Worm (Caenorhabditis elegans): ENCODE results near the gene ilc-17.1.

The ilc-17.1 gene

ce11 chrX:12761295-12761775 lies 8.3 kb downstream of the ilc-17.1 start:
- no peak for TF ChIP-seq unc-62 (GFP tag; optimal IDR thresholded peaks at IDR 0.05)

ce11 chrX:12759642-12760041 lies 10.0 kb downstream of the ilc-17.1 start:
- no peak for TF ChIP-seq unc-62 (GFP tag; optimal IDR thresholded peaks at IDR 0.05)

ce11 chrX:12759010-12759409 lies 10.6 kb downstream of the ilc-17.1 start:
- no peak for TF ChIP-seq unc-62 (GFP tag; optimal IDR thresholded peaks at IDR 0.05)

- no peak for TF ChIP-seq unc-62 (GFP tag; optimal IDR thresholded peaks at IDR 0.05)
These were observed 14.6 kb downstream of the ilc-17.1 start for ce11 chrX:12755021-12755420.

ce11 chrX:12754043-12754442 lies 15.6 kb downstream of the ilc-17.1 start:
- TF ChIP-seq unc-62 (GFP tag; optimal IDR thresholded peaks at IDR 0.05), result no peak

ce11 chrX:12750805-12751204 lies 18.8 kb downstream of the ilc-17.1 start:
- no peak for TF ChIP-seq unc-62 (GFP tag; optimal IDR thresholded peaks at IDR 0.05)

- no peak for TF ChIP-seq unc-62 (GFP tag; optimal IDR thresholded peaks at IDR 0.05)
These were observed 19.9 kb downstream of the ilc-17.1 start, which contains the start of gene pgp-14 for ce11 chrX:12749530-12750240. Gene pgp-14 (minus strand): TSS chrX:12749580.

ce11 chrX:12738454-12738853 lies 31.1 kb downstream of the ilc-17.1 start, which contains the start of gene pgp-13:
Gene pgp-13 (plus strand): TSS chrX:12738754.
- no peak for TF ChIP-seq unc-62 (GFP tag; optimal IDR thresholded peaks at IDR 0.05)

ce11 chrX:12731188-12731857 lies 38.3 kb downstream of the ilc-17.1 start, which contains the start of gene pgp-12:
Gene pgp-12 (plus strand): TSS chrX:12731807.
- no peak for TF ChIP-seq unc-62 (GFP tag; optimal IDR thresholded peaks at IDR 0.05)

ce11 chrX:12730075-12730474 lies 39.5 kb downstream of the ilc-17.1 start:
- TF ChIP-seq unc-62 (GFP tag; optimal IDR thresholded peaks at IDR 0.05), result no peak

- TF ChIP-seq unc-62 (GFP tag; optimal IDR thresholded peaks at IDR 0.05), result no peak
These were observed 43.5 kb downstream of the ilc-17.1 start for ce11 chrX:12726129-12726528.

ce11 chrX:12721429-12721828 lies 48.2 kb downstream of the ilc-17.1 start:
- no peak for TF ChIP-seq unc-62 (GFP tag; optimal IDR thresholded peaks at IDR 0.05)

Measured in whole organism, dauer.